Worm (Caenorhabditis elegans) whole organism, L1 larva: ENCODE measurements around the gene scl-21.

Experiments
- C16A3.4 ChIP-seq: fragments of 150-350 bp; optimal IDR thresholded peaks from 2 replicates; lab custom pipeline; 2014; ENCODE audit warnings: missing biosample characterization, missing genetic modification characterization
- dsc-1 ChIP-seq: sonication (generic microtip); optimal IDR thresholded peaks from 2 replicates; lab custom pipeline; 2016; ENCODE audit warnings: mild to moderate bottlenecking, missing genetic modification characterization, missing compliant biosample characterization
- efl-3 ChIP-seq: fragments of 200-800 bp; sonication (Bioruptor generic); optimal IDR thresholded peaks from 2 replicates; lab custom pipeline; 2018; ENCODE audit warnings: mild to moderate bottlenecking, missing genetic modification characterization, missing compliant biosample characterization
- egl-27 ChIP-seq, 2 experiments: fragments of 150-350 bp in 1 of 2; sonication (generic microtip); optimal IDR thresholded peaks; 3 replicates each; lab custom pipeline; 2017 to 2018; ENCODE audit warnings: missing biosample characterization in 2 of 2, missing genetic modification characterization in 2 of 2, missing genetic modification reagents in 2 of 2
- elt-2 ChIP-seq: sonication (generic microtip); optimal IDR thresholded peaks from 2 replicates; lab custom pipeline; 2016; ENCODE audit warnings: missing genetic modification characterization, mild to moderate bottlenecking, inconsistent platforms, missing compliant biosample characterization, missing genetic modification reagents
- fkh-8 ChIP-seq: sonication (generic microtip); optimal IDR thresholded peaks from 2 replicates; lab custom pipeline; 2016; ENCODE audit warnings: mild to moderate bottlenecking, missing genetic modification characterization, missing compliant biosample characterization
- irx-1 ChIP-seq: sonication (generic microtip); optimal IDR thresholded peaks from 2 replicates; lab custom pipeline; 2016; ENCODE audit warnings: missing genetic modification characterization, missing compliant biosample characterization
- isw-1 ChIP-seq: fragments of 200-800 bp; sonication (Bioruptor generic); IDR thresholded peaks from 2 replicates; pipeline ENCODE4 v1.3.6; 2022; ENCODE audit warnings: missing genetic modification characterization, missing compliant biosample characterization
- lin-15B ChIP-seq: fragments of 150-350 bp; sonication (generic microtip); optimal IDR thresholded peaks from 3 replicates; lab custom pipeline; 2014; ENCODE audit warnings: missing biosample characterization, missing genetic modification characterization
- lin-35 ChIP-seq, 2 experiments: fragments of 150-350 bp; optimal IDR thresholded peaks; 2 replicates each; lab custom pipeline; 2014; ENCODE audit warnings: missing biosample characterization in 2 of 2, missing genetic modification characterization in 2 of 2, missing genetic modification reagents in 2 of 2
- lsy-2 ChIP-seq, 2 experiments: fragments of 150-350 bp; optimal IDR thresholded peaks; 2 replicates each; lab custom pipeline; 2014; ENCODE audit warnings: missing biosample characterization in 2 of 2, missing genetic modification characterization in 2 of 2
- nhr-20 ChIP-seq: sonication (generic microtip); optimal IDR thresholded peaks from 2 replicates; lab custom pipeline; 2016; ENCODE audit warnings: mild to moderate bottlenecking, missing genetic modification characterization, missing compliant biosample characterization
- nhr-237 ChIP-seq: fragments of 150-350 bp; optimal IDR thresholded peaks from 2 replicates; lab custom pipeline; 2014; ENCODE audit warnings: missing biosample characterization, missing genetic modification characterization
- nhr-90 ChIP-seq: sonication (generic microtip); optimal IDR thresholded peaks from 2 replicates; lab custom pipeline; 2016; ENCODE audit warnings: mild to moderate bottlenecking, missing genetic modification characterization, missing compliant biosample characterization; ENCODE audit not compliant: poor library complexity
- sox-4 ChIP-seq: sonication (generic microtip); optimal IDR thresholded peaks from 2 replicates; lab custom pipeline; 2016; ENCODE audit warnings: missing genetic modification characterization, missing compliant biosample characterization
- swsn-7 ChIP-seq: sonication (generic microtip); optimal IDR thresholded peaks from 2 replicates; lab custom pipeline; 2016; ENCODE audit warnings: missing genetic modification characterization, missing compliant biosample characterization
- ztf-11 ChIP-seq, 2 experiments: sonication (generic microtip); optimal IDR thresholded peaks; 2 replicates each; lab custom pipeline; 2016 to 2017; ENCODE audit warnings: missing genetic modification characterization in 2 of 2, missing biosample characterization in 1 of 2, missing compliant biosample characterization in 1 of 2

Gene scl-21

DNA sequence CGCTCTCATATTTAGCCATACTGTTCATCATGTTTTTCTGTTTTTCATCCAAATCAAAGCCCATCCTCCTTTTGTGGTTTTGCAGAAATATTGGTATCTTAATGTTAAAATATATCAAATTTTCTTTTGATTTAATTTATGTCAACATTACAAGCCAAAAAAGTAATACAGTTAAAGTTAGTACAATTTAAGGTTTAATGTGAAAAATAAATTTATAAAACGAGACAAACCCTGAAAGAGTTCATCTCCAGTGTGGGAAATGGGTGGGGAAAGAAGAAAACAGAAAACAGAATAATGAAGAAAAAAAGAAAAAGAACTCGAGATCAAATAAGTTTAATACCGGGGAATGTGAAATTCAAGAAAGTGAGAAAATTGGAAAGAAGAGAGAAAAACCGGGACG lies 46.7 kb downstream of the scl-21 start, which contains the start of gene M04C3.2:
Gene M04C3.2, minus strand, starts transcription at position 101 of the 400 bp plus-strand sequence.
- no peak for TF ChIP-seq lsy-2 (tag; optimal IDR thresholded peaks at IDR 0.05; lab: Kevin White, UChicago)
- no peak for TF ChIP-seq nhr-90 (tag; lab: Kevin White, UChicago)
- no peak for TF ChIP-seq lin-15B (tag; lab: Kevin White, UChicago)
- TF ChIP-seq C16A3.4 (tag; lab: Kevin White, UChicago): no peak
- no peak for TF ChIP-seq egl-27 (tag; optimal IDR thresholded peaks at IDR 0.05; lab: Kevin White, UChicago)
- TF ChIP-seq swsn-7 (tag; lab: Kevin White, UChicago): no peak
- no peak for TF ChIP-seq elt-2
- TF ChIP-seq nhr-20 (tag; lab: Kevin White, UChicago): no peak
- no peak for TF ChIP-seq fkh-8 (tag; lab: Kevin White, UChicago)
- no peak for TF ChIP-seq sox-4 (tag; lab: Kevin White, UChicago)
- no peak for TF ChIP-seq ztf-11 (tag; optimal IDR thresholded peaks at IDR 0.05; lab: Kevin White, UChicago)
- no peak for TF ChIP-seq nhr-237 (tag; lab: Kevin White, UChicago)
- TF ChIP-seq isw-1 (GFP tag; lab: Robert Waterston, UW): no peak
- TF ChIP-seq dsc-1: no peak

DNA sequence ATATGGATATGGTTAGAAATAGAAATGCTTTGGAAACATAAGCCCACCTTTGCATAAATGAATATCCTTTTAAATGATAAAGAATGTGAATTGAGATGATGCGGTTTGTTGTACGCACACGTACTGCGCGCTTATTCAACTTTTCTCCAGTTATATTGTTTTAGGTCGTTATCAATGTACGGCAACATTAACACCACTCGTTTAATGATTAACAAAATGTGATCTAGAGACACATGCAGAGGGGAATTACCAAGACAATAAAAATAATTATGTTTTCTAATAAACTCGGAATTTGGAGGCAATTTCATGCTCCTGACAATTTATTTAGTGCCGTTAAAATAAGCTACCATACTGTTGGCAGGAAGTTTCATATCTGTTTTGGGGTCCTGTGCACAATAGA lies 50.0 kb downstream of the scl-21 start, which contains the start of gene M04C3.1:
Gene M04C3.1, minus strand, starts transcription at position 164 of the 400 bp plus-strand sequence.
- TF ChIP-seq lin-35 (GFP tag; optimal IDR thresholded peaks at IDR 0.05; lab: Kevin White, UChicago) (no peak), irx-1 (tag; lab: Kevin White, UChicago) (no peak), efl-3 (GFP tag; lab: Kevin White, UChicago) (no peak), elt-2 (peak; percentile 7)
